Worm (Caenorhabditis elegans) whole organism, early embryonic: ENCODE data around the gene ztf-28.

Experiments used
- ceh-13 ChIP-seq: fragments of 200-800 bp; sonication (Bioruptor generic); optimal IDR thresholded peaks from 2 replicates; lab custom pipeline; 2018; ENCODE audit warnings: mild to moderate bottlenecking, missing genetic modification characterization, missing compliant biosample characterization
- ceh-36 ChIP-seq: sonication (generic microtip); optimal IDR thresholded peaks from 2 replicates; lab custom pipeline; 2016; ENCODE audit warnings: missing genetic modification characterization, inconsistent platforms, missing compliant biosample characterization
- ets-7 ChIP-seq: sonication (generic microtip); optimal IDR thresholded peaks from 2 replicates; lab custom pipeline; 2016; ENCODE audit warnings: missing genotype, missing genetic modification characterization, missing compliant biosample characterization
- flt-1 ChIP-seq: fragments of 200-800 bp; sonication (Bioruptor generic); IDR thresholded peaks from 2 replicates; pipeline ENCODE4 v1.3.6; 2022; ENCODE audit warnings: missing genetic modification characterization, missing compliant biosample characterization
- hmg-4 ChIP-seq: fragments of 200-800 bp; sonication (Bioruptor generic); optimal IDR thresholded peaks from 2 replicates; lab custom pipeline; 2018; ENCODE audit warnings: mild to moderate bottlenecking, missing genetic modification characterization, missing compliant biosample characterization
- sea-1 ChIP-seq: fragments of 200-800 bp; sonication (Bioruptor generic); conservative IDR thresholded peaks from 2 replicates; pipeline ENCODE4 v1.3.6; 2022; ENCODE audit warnings: missing genetic modification characterization, missing compliant biosample characterization
- tbx-11 ChIP-seq: fragments of 200-800 bp; sonication (Bioruptor generic); IDR thresholded peaks from 2 replicates; pipeline ENCODE4 v1.3.6; 2022; ENCODE audit warnings: missing genetic modification characterization, missing compliant biosample characterization
- tbx-37 ChIP-seq: fragments of 200-800 bp; sonication (Bioruptor generic); conservative IDR thresholded peaks from 2 replicates; pipeline ENCODE4 v1.3.6; 2022; ENCODE audit warnings: missing genetic modification reagents, missing genetic modification characterization, missing compliant biosample characterization

- TF ChIP-seq ceh-36 (no peak), sea-1 (GFP tag; lab: Robert Waterston, UW) (no peak), ceh-13 (no peak), tbx-37 (GFP tag; lab: Robert Waterston, UW) (no peak), flt-1 (GFP tag; lab: Robert Waterston, UW) (no peak), tbx-11 (GFP tag; lab: Robert Waterston, UW) (no peak), hmg-4 (GFP tag; lab: Kevin White, UChicago) (no peak), ets-7 (tag; lab: Kevin White, UChicago) (no peak)
Measured at ce11 chrV:2054254-2054653, 36.2 kb upstream of the ztf-28 start.
